Worm (Caenorhabditis elegans): ENCODE data around the gene Y73F8A.27.

Gene Y73F8A.27

DNA sequence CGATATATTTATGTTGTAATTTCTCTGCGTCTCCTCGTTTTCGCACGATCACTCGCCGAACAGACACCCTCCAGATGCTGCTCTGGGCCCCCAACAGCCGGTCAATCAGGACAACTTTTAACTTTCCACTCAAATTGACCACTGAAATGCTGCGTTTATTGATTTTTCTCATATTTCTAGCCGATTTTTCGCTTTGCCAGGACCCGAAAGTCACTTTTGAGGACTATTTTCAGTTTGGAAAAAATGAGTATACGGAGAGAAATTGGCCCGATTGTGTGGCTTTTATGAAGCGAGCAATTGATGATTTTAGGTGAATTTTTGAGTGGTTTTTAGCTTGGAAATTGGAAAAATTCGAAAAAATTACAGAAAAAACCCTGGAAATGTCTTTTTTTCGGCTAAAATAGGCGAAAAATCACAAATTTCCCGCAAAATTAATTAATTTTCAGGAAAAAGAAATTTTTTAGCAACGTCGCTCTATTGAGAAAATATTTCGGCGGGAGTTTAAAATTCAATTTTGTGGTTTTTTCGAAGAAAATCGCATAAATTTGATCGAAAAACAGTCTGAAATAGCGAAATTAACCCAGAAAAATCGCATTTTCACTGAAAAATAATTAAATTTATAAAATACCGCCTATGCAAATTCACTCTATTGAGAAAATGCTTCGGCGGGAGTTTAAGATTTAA, 1.1 kb downstream of the Y73F8A.27 start, which contains the start of gene Y73F8A.26 (continued):
- no peak for TF ChIP-seq T26A5.8 (tag; optimal IDR thresholded peaks at IDR 0.05)
- no peak for TF ChIP-seq Y67H2A.10 (GFP tag; conservative IDR thresholded peaks at IDR 0.05)
- no peak for TF ChIP-seq snpc-1.3 (tag; optimal IDR thresholded peaks at IDR 0.05; ENCODE audit: insufficient read depth)
- no peak for TF ChIP-seq snpc-3.4 (tag; optimal IDR thresholded peaks at IDR 0.05)
- no peak for TF ChIP-seq Y56A3A.18 (GFP tag; IDR thresholded peaks at IDR 0.05)
- TF ChIP-seq B0019.2 (GFP tag; conservative IDR thresholded peaks at IDR 0.05) = no peak
- TF ChIP-seq B0336.3 (GFP tag; IDR thresholded peaks at IDR 0.05) = peak; percentile 78; the same call in 1 of the 2 replicates
- peak; percentile 88 for TF ChIP-seq attf-6 (GFP tag; IDR thresholded peaks at IDR 0.05)
- no peak for TF ChIP-seq cebp-2 (GFP tag; IDR thresholded peaks at IDR 0.05)
- TF ChIP-seq ceh-40 (GFP tag; IDR thresholded peaks at IDR 0.05) = no peak
- no peak for TF ChIP-seq lsy-27 (tag; optimal IDR thresholded peaks at IDR 0.05; ENCODE audit: borderline replicate concordance, insufficient read depth)
- TF ChIP-seq C06A6.2 (GFP tag; conservative IDR thresholded peaks at IDR 0.05) = no peak
- TF ChIP-seq mel-28 (tag; optimal IDR thresholded peaks at IDR 0.05; ENCODE audit: borderline replicate concordance) = no peak
- no peak for TF ChIP-seq hlh-12 (tag; optimal IDR thresholded peaks at IDR 0.05)
- TF ChIP-seq fkh-3 (tag; optimal IDR thresholded peaks at IDR 0.05) = no peak
- peak; percentile 37; the same call in 1 of the 2 replicates for TF ChIP-seq madf-6 (GFP tag; IDR thresholded peaks at IDR 0.05)
- TF ChIP-seq F57C9.4 (tag; optimal IDR thresholded peaks at IDR 0.05) = no peak
- no peak for TF ChIP-seq gei-17 (GFP tag; optimal IDR thresholded peaks at IDR 0.05)
- TF ChIP-seq aptf-3 (GFP tag; IDR thresholded peaks at IDR 0.05) = no peak
- no peak for TF ChIP-seq ceh-100 (GFP tag; IDR thresholded peaks at IDR 0.05)
- TF ChIP-seq ztf-18 (tag; optimal IDR thresholded peaks at IDR 0.05) = peak; percentile 75
- TF ChIP-seq akir-1 (GFP tag; optimal IDR thresholded peaks at IDR 0.05) = no peak
- peak; percentile 41 for TF ChIP-seq hmg-1.2 (GFP tag; IDR thresholded peaks at IDR 0.05)
- no peak for TF ChIP-seq K11D2.4 (GFP tag; IDR thresholded peaks at IDR 0.05)
- no peak; the same call in 1 of the 2 replicates for TF ChIP-seq hsf-1 (GFP tag; IDR thresholded peaks at IDR 0.05)
- TF ChIP-seq zim-3 (tag; optimal IDR thresholded peaks at IDR 0.05) = no peak
- TF ChIP-seq nhr-80 (tag; optimal IDR thresholded peaks at IDR 0.05) = no peak
- TF ChIP-seq zfh-2 (GFP tag; conservative IDR thresholded peaks at IDR 0.05) = no peak
- no peak for TF ChIP-seq xnd-1 (tag; optimal IDR thresholded peaks at IDR 0.05)
- no peak for TF ChIP-seq nfya-1 (tag; optimal IDR thresholded peaks at IDR 0.05; ENCODE audit: borderline replicate concordance, insufficient read depth)
- no peak for TF ChIP-seq nhr-27 (tag; optimal IDR thresholded peaks at IDR 0.05)
- no peak for TF ChIP-seq rcor-1 (GFP tag; IDR thresholded peaks at IDR 0.05)
- TF ChIP-seq madf-8 (GFP tag; conservative IDR thresholded peaks at IDR 0.05) = no peak
- TF ChIP-seq repo-1 (tag; optimal IDR thresholded peaks at IDR 0.05) = peak; percentile 66
- no peak for TF ChIP-seq F10E7.11 (tag; optimal IDR thresholded peaks at IDR 0.05)
- TF ChIP-seq lin-54 (GFP tag; optimal IDR thresholded peaks at IDR 0.05) = peak; percentile 52
- no peak for TF ChIP-seq rpc-1 (optimal IDR thresholded peaks at IDR 0.05)
- TF ChIP-seq rpc-1 (tag; optimal IDR thresholded peaks at IDR 0.05) = no peak
- TF ChIP-seq cebp-1 (GFP tag; IDR thresholded peaks at IDR 0.05) = no peak
- TF ChIP-seq cebp-1 (tag; optimal IDR thresholded peaks at IDR 0.05) = peak; percentile 21
- TF ChIP-seq unc-62 (GFP tag; optimal IDR thresholded peaks at IDR 0.05) = no peak
- TF ChIP-seq madf-10 (tag; optimal IDR thresholded peaks at IDR 0.05) = no peak
- no peak for TF ChIP-seq egl-18 (GFP tag; IDR thresholded peaks at IDR 0.05)
- no peak for TF ChIP-seq B0261.1 (tag; optimal IDR thresholded peaks at IDR 0.05)
- no peak for TF ChIP-seq hlh-26 (GFP tag; conservative IDR thresholded peaks at IDR 0.05)
- TF ChIP-seq snpc-1.1 (tag; optimal IDR thresholded peaks at IDR 0.05; ENCODE audit: insufficient read depth) = no peak
- TF ChIP-seq tbx-9 (tag; optimal IDR thresholded peaks at IDR 0.05; ENCODE audit: borderline replicate concordance) = no peak
- no peak for TF ChIP-seq chd-7 (tag; optimal IDR thresholded peaks at IDR 0.05)

All from whole organism, young adult.